Fruit fly (Drosophila melanogaster): ENCODE data around the gene Kul.

Gene Kul

DNA sequence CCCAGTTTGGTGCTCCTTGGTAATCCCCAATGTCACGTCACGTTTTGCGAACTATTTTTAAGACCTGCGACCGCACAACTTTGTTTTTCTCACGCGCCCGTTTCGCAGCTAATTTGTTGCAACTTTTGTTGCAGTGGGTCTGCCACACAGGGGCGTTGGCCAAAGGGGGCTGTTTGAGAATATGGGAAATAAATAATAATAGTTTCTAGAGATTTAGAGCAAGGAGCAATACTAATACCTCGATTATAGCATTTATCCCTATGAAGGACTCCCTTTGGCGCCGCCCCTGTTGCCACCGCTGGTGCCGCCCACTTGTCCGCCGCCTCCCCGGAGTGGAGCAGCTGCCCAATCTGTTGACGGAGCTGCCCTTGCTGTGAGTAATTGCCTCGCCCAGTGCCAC is 29.6 kb downstream of the Kul start (continued):
- TF ChIP-seq row (GFP tag; IDR thresholded peaks at IDR 0.05), result peak; percentile 45

DNA sequence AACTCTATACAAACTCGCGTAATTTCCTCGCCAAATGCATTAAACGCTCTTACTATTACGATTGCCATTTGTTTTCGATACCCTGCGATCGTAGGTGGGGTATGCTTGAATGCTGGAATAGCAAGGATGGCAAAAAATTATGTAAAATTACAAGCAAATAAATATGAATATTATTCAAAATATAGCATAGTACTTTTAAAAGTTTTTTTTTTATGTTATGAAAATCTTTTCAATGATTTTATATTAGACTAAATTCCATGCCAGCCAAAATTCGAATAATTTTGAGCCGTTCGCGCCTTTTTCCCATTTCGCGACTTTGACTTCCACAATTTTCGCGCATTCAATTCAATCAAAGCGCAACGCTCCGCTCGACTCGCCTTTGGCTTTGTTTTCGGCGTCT is 30.5 kb downstream of the Kul start:
- peak; percentile 13; the same call in 1 of the 2 replicates for TF ChIP-seq Drgx (GFP tag; IDR thresholded peaks at IDR 0.05)
- TF ChIP-seq ems (GFP tag; optimal IDR thresholded peaks at IDR 0.05), result no peak
- no peak for TF ChIP-seq Max (GFP tag; optimal IDR thresholded peaks at IDR 0.05)

DNA sequence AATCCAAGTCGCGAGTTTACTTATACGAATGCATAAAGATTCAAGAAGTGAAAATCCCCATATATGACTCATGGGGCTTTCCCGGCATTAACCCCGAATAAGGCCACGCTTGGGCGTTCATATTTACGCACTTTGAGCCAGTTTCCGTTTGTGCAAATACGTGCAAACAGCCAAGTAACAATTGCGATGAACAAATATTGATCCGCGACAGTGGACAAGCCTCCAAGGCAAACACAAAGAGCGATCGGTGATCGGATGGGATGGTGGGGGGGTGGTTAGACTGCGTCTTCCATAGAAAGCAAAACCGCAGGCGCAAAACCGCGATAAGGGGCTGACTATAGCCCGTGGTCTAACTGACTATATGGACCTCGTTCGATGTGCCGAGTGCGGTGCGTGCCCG is 31.6 kb downstream of the Kul start:
- no peak for TF ChIP-seq Dip2 (GFP tag; IDR thresholded peaks at IDR 0.05)
- no peak for TF ChIP-seq HmgZ (tag; optimal IDR thresholded peaks at IDR 0.05)
- TF ChIP-seq CG1647 (GFP tag; optimal IDR thresholded peaks at IDR 0.05), result no peak
- no peak for TF ChIP-seq rib (GFP tag; IDR thresholded peaks at IDR 0.05)
- no peak for TF ChIP-seq crp (GFP tag; optimal IDR thresholded peaks at IDR 0.05)
- no peak for TF ChIP-seq emc (GFP tag; optimal IDR thresholded peaks at IDR 0.05)
- TF ChIP-seq CG31441 (GFP tag; IDR thresholded peaks at IDR 0.05), result no peak
- TF ChIP-seq CG34376 (GFP tag; optimal IDR thresholded peaks at IDR 0.05), result no peak
- TF ChIP-seq CoRest (tag; optimal IDR thresholded peaks at IDR 0.05), result no peak
- no peak for TF ChIP-seq slou (GFP tag; optimal IDR thresholded peaks at IDR 0.05)
- no peak for TF ChIP-seq CG10462 (GFP tag; optimal IDR thresholded peaks at IDR 0.05)
- TF ChIP-seq CG3281 (GFP tag; optimal IDR thresholded peaks at IDR 0.05), result peak; percentile 14
- peak; percentile 46 for TF ChIP-seq CG3407 (GFP tag; optimal IDR thresholded peaks at IDR 0.05)
- no peak for TF ChIP-seq hbn (GFP tag; IDR thresholded peaks at IDR 0.05; ENCODE audit: partially characterized antibody)
- TF ChIP-seq CG17328 (GFP tag; IDR thresholded peaks at IDR 0.05), result 0 out of 2 replicates have a peak, but pooled peaks have one; percentile 32
- no peak for TF ChIP-seq CG3065 (GFP tag; optimal IDR thresholded peaks at IDR 0.05)
- no peak for TF ChIP-seq al (GFP tag; IDR thresholded peaks at IDR 0.05)
- TF ChIP-seq CTCF (GFP tag; optimal IDR thresholded peaks at IDR 0.05), result no peak
- TF ChIP-seq chinmo (GFP tag; IDR thresholded peaks at IDR 0.05; ENCODE audit: partially characterized antibody), result no peak
- TF ChIP-seq Bteb2 (GFP tag; optimal IDR thresholded peaks at IDR 0.05), result no peak
- peak; percentile 27 for TF ChIP-seq CG11504 (tag; optimal IDR thresholded peaks at IDR 0.05)
- TF ChIP-seq Hand (GFP tag; optimal IDR thresholded peaks at IDR 0.05), result no peak
- TF ChIP-seq CG11456 (GFP tag; IDR thresholded peaks at IDR 0.05), result no peak
- no peak for TF ChIP-seq vfl (GFP tag; optimal IDR thresholded peaks at IDR 0.05)
- TF ChIP-seq Oaz (GFP tag; IDR thresholded peaks at IDR 0.05), result no peak
- TF ChIP-seq CG10321 (GFP tag; IDR thresholded peaks at IDR 0.05), result no peak
- TF ChIP-seq CG12942 (GFP tag; optimal IDR thresholded peaks at IDR 0.05), result peak; percentile 14
- no peak for TF ChIP-seq jumu (GFP tag; optimal IDR thresholded peaks at IDR 0.05)
- no peak for TF ChIP-seq CG11093 (GFP tag; IDR thresholded peaks at IDR 0.05)
- TF ChIP-seq Hsf (GFP tag; optimal IDR thresholded peaks at IDR 0.05), result no peak
- TF ChIP-seq CG1024 (GFP tag; IDR thresholded peaks at IDR 0.05), result no peak
- TF ChIP-seq gsb (GFP tag; IDR thresholded peaks at IDR 0.05), result no peak
- no peak for TF ChIP-seq Dip3 (GFP tag; optimal IDR thresholded peaks at IDR 0.05)
- no peak for TF ChIP-seq CG42726 (GFP tag; IDR thresholded peaks at IDR 0.05; ENCODE audit: partially characterized antibody)
- TF ChIP-seq Mes4 (GFP tag; optimal IDR thresholded peaks at IDR 0.05), result no peak
- TF ChIP-seq scrt (GFP tag; optimal IDR thresholded peaks at IDR 0.05), result no peak
- no peak for TF ChIP-seq pb (GFP tag; optimal IDR thresholded peaks at IDR 0.05)
- TF ChIP-seq Abd-B (GFP tag; optimal IDR thresholded peaks at IDR 0.05), result no peak
- no peak for TF ChIP-seq gfzf (GFP tag; optimal IDR thresholded peaks at IDR 0.05)
- no peak for TF ChIP-seq CG3838 (GFP tag; optimal IDR thresholded peaks at IDR 0.05)
- TF ChIP-seq onecut (GFP tag; IDR thresholded peaks at IDR 0.05), result peak; percentile 9; the same call in 1 of the 2 replicates
- peak; percentile 51 for TF ChIP-seq schlank (tag; optimal IDR thresholded peaks at IDR 0.05)
- no peak for TF ChIP-seq Blimp-1 (GFP tag; optimal IDR thresholded peaks at IDR 0.05)
- TF ChIP-seq hkb (optimal IDR thresholded peaks at IDR 0.05), result no peak
- TF ChIP-seq hkb (GFP tag; IDR thresholded peaks at IDR 0.05), result 0 out of 2 replicates have a peak, but pooled peaks have one; percentile 31
- no peak for TF ChIP-seq pho (GFP tag; optimal IDR thresholded peaks at IDR 0.05)

Measured in whole organism, embryonic.